Worm (Caenorhabditis elegans): ENCODE measurements around the gene clec-255.

DNA sequence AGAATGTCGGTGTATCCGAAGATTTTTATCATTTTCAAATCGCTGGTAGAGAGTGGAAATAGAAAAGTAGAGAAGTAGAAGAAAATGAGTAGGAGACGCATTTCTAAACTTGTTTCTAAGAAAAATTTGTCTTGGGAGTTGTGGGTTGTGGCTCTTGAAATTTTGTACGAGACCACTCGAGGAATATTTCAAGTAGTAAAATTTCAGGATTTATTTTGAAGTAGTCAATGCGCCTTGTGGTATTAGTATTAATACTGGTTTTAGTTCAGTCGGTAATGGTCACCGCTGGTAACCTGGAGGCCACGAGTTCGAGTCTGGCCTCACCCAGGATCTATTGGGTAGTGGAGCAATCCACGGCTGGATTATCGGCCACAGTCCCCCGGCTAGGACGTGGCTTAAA, 21.8 kb downstream of the clec-255 start, which contains the start of gene clec-252:
- TF ChIP-seq pqm-1 (tag; optimal IDR thresholded peaks at IDR 0.05) (no peak), ces-1 (GFP tag; optimal IDR thresholded peaks at IDR 0.05) (no peak), swsn-7 (tag; optimal IDR thresholded peaks at IDR 0.05) (no peak), nhr-12 (tag; optimal IDR thresholded peaks at IDR 0.05) (no peak), fos-1 (tag; optimal IDR thresholded peaks at IDR 0.05) (no peak), ceh-90 (tag; optimal IDR thresholded peaks at IDR 0.05) (no peak)

All from whole organism, L1 larva.